Worm (Caenorhabditis elegans) whole organism, L2 larva: ENCODE measurements around the gene C36E8.4.

Experiments used
- C34F6.9 ChIP-seq: fragments of 150-350 bp; optimal IDR thresholded peaks from 2 replicates; lab custom pipeline; 2014; ENCODE audit warnings: missing biosample characterization, missing genetic modification characterization
- F13H6.1 ChIP-seq: sonication (generic microtip); optimal IDR thresholded peaks from 2 replicates; lab custom pipeline; 2016; ENCODE audit warnings: missing genetic modification characterization, missing compliant biosample characterization
- R02D3.7 ChIP-seq: fragments of 150-350 bp; optimal IDR thresholded peaks from 2 replicates; lab custom pipeline; 2014; ENCODE audit warnings: missing biosample characterization, missing genetic modification characterization
- Y55F3AM.14 ChIP-seq: fragments of 200-800 bp; sonication (Bioruptor generic); optimal IDR thresholded peaks from 2 replicates; lab custom pipeline; 2018; ENCODE audit warnings: mild to moderate bottlenecking, missing genetic modification characterization, missing compliant biosample characterization
- ZK546.5 ChIP-seq: sonication (generic microtip); optimal IDR thresholded peaks from 2 replicates; lab custom pipeline; 2017; ENCODE audit warnings: missing biosample characterization, missing genetic modification characterization
- alr-1 ChIP-seq: fragments of 150-350 bp; optimal IDR thresholded peaks from 2 replicates; lab custom pipeline; 2014; ENCODE audit warnings: missing biosample characterization, missing genetic modification characterization
- aly-2 ChIP-seq: fragments of 150-350 bp; optimal IDR thresholded peaks from 2 replicates; lab custom pipeline; 2014; ENCODE audit warnings: missing biosample characterization, missing genetic modification characterization
- ama-1 ChIP-seq: fragments of 150-350 bp; optimal IDR thresholded peaks from 2 replicates; lab custom pipeline; 2018; ENCODE audit warnings: inconsistent platforms
- ceh-82 ChIP-seq: fragments of 150-350 bp; optimal IDR thresholded peaks from 2 replicates; lab custom pipeline; 2014; ENCODE audit warnings: missing biosample characterization, missing genetic modification characterization
- elt-1 ChIP-seq: fragments of 150-350 bp; optimal IDR thresholded peaks from 2 replicates; lab custom pipeline; 2014; ENCODE audit warnings: missing biosample characterization, missing genetic modification characterization
- elt-3 ChIP-seq: sonication (generic microtip); optimal IDR thresholded peaks from 2 replicates; lab custom pipeline; 2017; ENCODE audit warnings: missing biosample characterization, missing genetic modification characterization
- fos-1 ChIP-seq: fragments of 150-350 bp; optimal IDR thresholded peaks from 2 replicates; lab custom pipeline; 2014; ENCODE audit warnings: missing biosample characterization, missing genetic modification characterization
- gmeb-1 ChIP-seq: fragments of 150-350 bp; optimal IDR thresholded peaks from 2 replicates; lab custom pipeline; 2014; ENCODE audit warnings: missing biosample characterization, missing genetic modification characterization
- lin-11 ChIP-seq: fragments of 150-350 bp; sonication (generic microtip); optimal IDR thresholded peaks from 2 replicates; lab custom pipeline; 2014; ENCODE audit warnings: missing biosample characterization, missing genetic modification characterization, inconsistent platforms, mixed read lengths
- lin-13 ChIP-seq: fragments of 150-350 bp; optimal IDR thresholded peaks from 2 replicates; lab custom pipeline; 2014; ENCODE audit warnings: missing biosample characterization, missing genetic modification reagents, missing genetic modification characterization
- lin-39 ChIP-seq: fragments of 150-350 bp; optimal IDR thresholded peaks from 2 replicates; lab custom pipeline; 2014; ENCODE audit warnings: missing biosample characterization, missing genetic modification reagents, missing genetic modification characterization
- mbf-1 ChIP-seq: sonication (generic microtip); optimal IDR thresholded peaks from 2 replicates; lab custom pipeline; 2017; ENCODE audit warnings: missing biosample characterization, missing genetic modification characterization
- nhr-10 ChIP-seq: sonication (generic microtip); optimal IDR thresholded peaks from 2 replicates; lab custom pipeline; 2017; ENCODE audit warnings: missing biosample characterization, missing genetic modification characterization
- nhr-11 ChIP-seq: fragments of 150-350 bp; optimal IDR thresholded peaks from 2 replicates; lab custom pipeline; 2014; ENCODE audit warnings: missing biosample characterization, missing genetic modification characterization
- nhr-12 ChIP-seq: fragments of 150-350 bp; optimal IDR thresholded peaks from 2 replicates; lab custom pipeline; 2014; ENCODE audit warnings: missing biosample characterization, missing genetic modification characterization
- nhr-21 ChIP-seq: fragments of 150-350 bp; optimal IDR thresholded peaks from 2 replicates; lab custom pipeline; 2014; ENCODE audit warnings: missing biosample characterization, missing genetic modification characterization
- nhr-23 ChIP-seq: fragments of 150-350 bp; optimal IDR thresholded peaks from 2 replicates; lab custom pipeline; 2014; ENCODE audit warnings: missing biosample characterization, missing genetic modification reagents, missing genetic modification characterization
- nhr-25 ChIP-seq: fragments of 150-350 bp; sonication (generic microtip); optimal IDR thresholded peaks from 3 replicates; lab custom pipeline; 2014; ENCODE audit warnings: missing biosample characterization, missing genetic modification characterization
- nhr-6 ChIP-seq: fragments of 150-350 bp; optimal IDR thresholded peaks from 2 replicates; lab custom pipeline; 2014; ENCODE audit warnings: missing biosample characterization, missing genetic modification characterization
- nhr-77 ChIP-seq: fragments of 150-350 bp; optimal IDR thresholded peaks from 2 replicates; lab custom pipeline; 2014; ENCODE audit warnings: missing biosample characterization, missing genetic modification characterization
- peb-1 ChIP-seq: fragments of 150-350 bp; optimal IDR thresholded peaks from 2 replicates; lab custom pipeline; 2014; ENCODE audit warnings: missing biosample characterization, missing genetic modification characterization
- sem-4 ChIP-seq: fragments of 150-350 bp; optimal IDR thresholded peaks from 2 replicates; lab custom pipeline; 2014; ENCODE audit warnings: missing biosample characterization, missing genetic modification reagents, missing genetic modification characterization
- skn-1 ChIP-seq: sonication (generic microtip); optimal IDR thresholded peaks from 2 replicates; lab custom pipeline; 2017; ENCODE audit warnings: missing biosample characterization, missing genetic modification characterization
- sma-9 ChIP-seq, 2 experiments: fragments of 150-350 bp in 1 of 2; sonication (generic microtip) in 1 of 2; optimal IDR thresholded peaks; 2 replicates each; lab custom pipeline; 2014 to 2016; ENCODE audit warnings: missing genetic modification characterization in 2 of 2, mild to moderate bottlenecking in 1 of 2, missing biosample characterization in 1 of 2, missing compliant biosample characterization in 1 of 2, missing genetic modification reagents in 1 of 2, moderate library complexity in 1 of 2
- snpc-4 ChIP-seq: fragments of 150-350 bp; optimal IDR thresholded peaks from 2 replicates; lab custom pipeline; 2014; ENCODE audit warnings: missing biosample characterization, missing genetic modification characterization
- unc-55 ChIP-seq: fragments of 150-350 bp; sonication (generic microtip); optimal IDR thresholded peaks from 3 replicates; lab custom pipeline; 2014; ENCODE audit warnings: missing biosample characterization, missing genetic modification reagents, missing genetic modification characterization
- zag-1 ChIP-seq: fragments of 150-350 bp; optimal IDR thresholded peaks from 2 replicates; lab custom pipeline; 2014; ENCODE audit warnings: missing biosample characterization, missing genetic modification characterization
- ztf-11 ChIP-seq: sonication (generic microtip); optimal IDR thresholded peaks from 2 replicates; lab custom pipeline; 2017; ENCODE audit warnings: missing biosample characterization, missing genetic modification characterization
- ztf-4 ChIP-seq: fragments of 150-350 bp; optimal IDR thresholded peaks from 2 replicates; lab custom pipeline; 2014; ENCODE audit warnings: missing biosample characterization, missing genetic modification characterization

C36E8.4 gene

ce11 chrIII:4012036-4012435, at the start of gene C36E8.4:
Gene C36E8.4, plus strand, starts transcription at chrIII:4012336.
- TF ChIP-seq nhr-11 (tag; lab: Kevin White, UChicago) (no peak), fos-1 (tag; lab: Kevin White, UChicago) (no peak), C34F6.9 (tag; lab: Kevin White, UChicago) (no peak), alr-1 (tag; lab: Kevin White, UChicago) (no peak), nhr-6 (tag; lab: Kevin White, UChicago) (no peak), lin-11 (tag; lab: Kevin White, UChicago) (no peak), lin-13 (GFP tag; lab: Kevin White, UChicago) (no peak), zag-1 (tag; lab: Kevin White, UChicago) (no peak), lin-39 (tag; lab: Kevin White, UChicago) (no peak)

ce11 chrIII:3964237-3964636, 47.9 kb upstream of the C36E8.4 start, which contains the start of gene R10E9.2:
Gene R10E9.2, minus strand, starts transcription at chrIII:3964337.
- TF ChIP-seq ceh-82 (tag; lab: Kevin White, UChicago) (no peak), aly-2 (tag; lab: Kevin White, UChicago) (no peak)
- TF ChIP-seq, all 48 proteins: peak for 0

ce11 chrIII:3966143-3966542, 46.0 kb upstream of the C36E8.4 start:
- no peak for TF ChIP-seq nhr-25 (tag; lab: Kevin White, UChicago)
- no peak for TF ChIP-seq alr-1 (tag; lab: Kevin White, UChicago)
- no peak for TF ChIP-seq R02D3.7 (tag; lab: Kevin White, UChicago)
- TF ChIP-seq ama-1: no peak
- TF ChIP-seq nhr-77: no peak
- TF ChIP-seq lin-13 (GFP tag; lab: Kevin White, UChicago): no peak
- TF ChIP-seq sma-9 (GFP tag; optimal IDR thresholded peaks at IDR 0.05; lab: Kevin White, UChicago): no peak
- TF ChIP-seq sma-9 (tag; optimal IDR thresholded peaks at IDR 0.05; lab: Kevin White, UChicago): no peak
- TF ChIP-seq sem-4 (tag; lab: Kevin White, UChicago): no peak

ce11 chrIII:3969133-3969532, 43.0 kb upstream of the C36E8.4 start:
- TF ChIP-seq nhr-23 (tag; lab: Kevin White, UChicago): no peak
- TF ChIP-seq zag-1 (tag; lab: Kevin White, UChicago): peak; percentile 16
- TF ChIP-seq skn-1: no peak
- TF ChIP-seq lin-39 (tag; lab: Kevin White, UChicago): peak; percentile 7
- peak; percentile 42 for TF ChIP-seq unc-55 (GFP tag; lab: Kevin White, UChicago)

ce11 chrIII:3970395-3970794, 41.7 kb upstream of the C36E8.4 start:
- TF ChIP-seq sma-9 (GFP tag; optimal IDR thresholded peaks at IDR 0.05; lab: Kevin White, UChicago): no peak
- no peak for TF ChIP-seq sma-9 (tag; optimal IDR thresholded peaks at IDR 0.05; lab: Kevin White, UChicago)
- TF ChIP-seq elt-1 (tag; lab: Kevin White, UChicago): no peak
- no peak for TF ChIP-seq ztf-11 (tag; lab: Kevin White, UChicago)
- TF ChIP-seq ama-1: no peak
- no peak for TF ChIP-seq sem-4 (tag; lab: Kevin White, UChicago)
- no peak for TF ChIP-seq aly-2 (tag; lab: Kevin White, UChicago)
- TF ChIP-seq elt-3 (tag; lab: Kevin White, UChicago): no peak
- no peak for TF ChIP-seq alr-1 (tag; lab: Kevin White, UChicago)
- TF ChIP-seq gmeb-1 (tag; lab: Kevin White, UChicago): no peak
- TF ChIP-seq Y55F3AM.14: no peak
- TF ChIP-seq nhr-12: no peak
- no peak for TF ChIP-seq nhr-6 (tag; lab: Kevin White, UChicago)
- no peak for TF ChIP-seq mbf-1 (tag; lab: Kevin White, UChicago)
- TF ChIP-seq lin-11 (tag; lab: Kevin White, UChicago): no peak

ce11 chrIII:3972687-3973086, 39.4 kb upstream of the C36E8.4 start, which contains the start of gene R10E9.4:
Gene R10E9.4, minus strand, starts transcription at chrIII:3972787.
- TF ChIP-seq elt-3 (tag; lab: Kevin White, UChicago): no peak
- TF ChIP-seq peb-1: no peak
- TF ChIP-seq ZK546.5 (tag; lab: Kevin White, UChicago): no peak
- TF ChIP-seq F13H6.1 (tag; lab: Kevin White, UChicago): no peak
- no peak for TF ChIP-seq elt-1 (tag; lab: Kevin White, UChicago)
- TF ChIP-seq R02D3.7 (tag; lab: Kevin White, UChicago): no peak
- no peak for TF ChIP-seq lin-11 (tag; lab: Kevin White, UChicago)
- no peak for TF ChIP-seq ama-1
- TF ChIP-seq ztf-4 (tag; lab: Kevin White, UChicago): no peak
- TF ChIP-seq C34F6.9 (tag; lab: Kevin White, UChicago): no peak
- no peak for TF ChIP-seq fos-1 (tag; lab: Kevin White, UChicago)
- no peak for TF ChIP-seq ceh-82 (tag; lab: Kevin White, UChicago)
- no peak for TF ChIP-seq nhr-10 (tag; lab: Kevin White, UChicago)
- TF ChIP-seq nhr-12: no peak
- TF ChIP-seq gmeb-1 (tag; lab: Kevin White, UChicago): no peak
- no peak for TF ChIP-seq snpc-4 (tag; lab: Kevin White, UChicago)
- TF ChIP-seq mbf-1 (tag; lab: Kevin White, UChicago): no peak
- no peak for TF ChIP-seq aly-2 (tag; lab: Kevin White, UChicago)
- no peak for TF ChIP-seq nhr-21
- TF ChIP-seq, all 48 proteins: peak for 0
